Worm (Caenorhabditis elegans) whole organism, young adult: ENCODE data around the gene B0228.1.

Experiments used
- F52B5.7 ChIP-seq: sonication (generic microtip); optimal IDR thresholded peaks from 2 replicates; lab custom pipeline; 2016; ENCODE audit warnings: mild to moderate bottlenecking, missing genetic modification characterization, missing compliant biosample characterization
- T07F8.4 ChIP-seq: sonication (generic microtip); optimal IDR thresholded peaks from 2 replicates; lab custom pipeline; 2016; ENCODE audit warnings: mild to moderate bottlenecking, missing genetic modification characterization, moderate library complexity, missing compliant biosample characterization
- ama-1 ChIP-seq, 3 experiments: fragments of 150-350 bp in 1 of 3; sonication (generic microtip) in 2 of 3; optimal IDR thresholded peaks; 2 replicates each; lab custom pipeline; 2014 to 2018; ENCODE audit warnings: missing biosample characterization in 2 of 3, missing genetic modification characterization in 2 of 3, missing genetic modification reagents in 2 of 3
- hsf-1 ChIP-seq: fragments of 200-800 bp; sonication (Bioruptor generic); IDR thresholded peaks from 2 replicates; pipeline ENCODE4 v1.3.6; 2022; ENCODE audit warnings: missing genetic modification reagents, missing genetic modification characterization, missing compliant biosample characterization
- lag-1 ChIP-seq: fragments of 200-800 bp; sonication (Bioruptor generic); IDR thresholded peaks from 2 replicates; pipeline ENCODE4 v1.3.6; 2022; ENCODE audit warnings: missing genetic modification reagents, missing genetic modification characterization, missing compliant biosample characterization
- nhr-179 ChIP-seq: sonication (generic microtip); optimal IDR thresholded peaks from 2 replicates; lab custom pipeline; 2016; ENCODE audit warnings: mild to moderate bottlenecking, missing genetic modification characterization, missing compliant biosample characterization
- repo-1 ChIP-seq: sonication (generic microtip); optimal IDR thresholded peaks from 2 replicates; lab custom pipeline; 2017; ENCODE audit warnings: mild to moderate bottlenecking, missing genetic modification characterization, missing compliant biosample characterization

ce11 chrII:7770253-7770652 lies 15.1 kb downstream of the B0228.1 start:
- TF ChIP-seq lag-1 (GFP tag; lab: Robert Waterston, UW) (no peak), repo-1 (tag; lab: Kevin White, UChicago) (no peak), ama-1 (optimal IDR thresholded peaks at IDR 0.05; lab: Kevin White, UChicago) (no peak), ama-1 (GFP tag; optimal IDR thresholded peaks at IDR 0.05; lab: Kevin White, UChicago) (no peak), hsf-1 (no peak), T07F8.4 (no peak), F52B5.7 (tag; lab: Kevin White, UChicago) (no peak), nhr-179 (tag; lab: Kevin White, UChicago) (no peak)
